Worm (Caenorhabditis elegans): Measurements from ENCODE around the gene clec-2.

ce11 chrII:3063984-3064383 is 40.8 kb upstream of the clec-2 start:
- TF ChIP-seq hlh-15 (tag; optimal IDR thresholded peaks at IDR 0.05) (no peak), tbx-2 (tag; optimal IDR thresholded peaks at IDR 0.05) (no peak), T23F11.4 (GFP tag; optimal IDR thresholded peaks at IDR 0.05) (no peak), ceh-45 (GFP tag; IDR thresholded peaks at IDR 0.05) (no peak), sox-2 (GFP tag; IDR thresholded peaks at IDR 0.05) (no peak), ref-2 (tag; optimal IDR thresholded peaks at IDR 0.05) (no peak), pha-4 (tag; optimal IDR thresholded peaks at IDR 0.05) (no peak), ztf-16 (tag; optimal IDR thresholded peaks at IDR 0.05) (no peak), nhr-11 (tag; optimal IDR thresholded peaks at IDR 0.05) (no peak), ceh-2 (tag; optimal IDR thresholded peaks at IDR 0.05) (no peak), ceh-24 (tag; optimal IDR thresholded peaks at IDR 0.05) (no peak), nfya-1 (tag; optimal IDR thresholded peaks at IDR 0.05) (no peak), npax-4 (tag; optimal IDR thresholded peaks at IDR 0.05) (no peak)
